Worm (Caenorhabditis elegans): ENCODE measurements around the gene cysl-1.
A peak's percentile ranks its signal among the peaks of the same experiment; 100 is the strongest.

cysl-1 gene

DNA sequence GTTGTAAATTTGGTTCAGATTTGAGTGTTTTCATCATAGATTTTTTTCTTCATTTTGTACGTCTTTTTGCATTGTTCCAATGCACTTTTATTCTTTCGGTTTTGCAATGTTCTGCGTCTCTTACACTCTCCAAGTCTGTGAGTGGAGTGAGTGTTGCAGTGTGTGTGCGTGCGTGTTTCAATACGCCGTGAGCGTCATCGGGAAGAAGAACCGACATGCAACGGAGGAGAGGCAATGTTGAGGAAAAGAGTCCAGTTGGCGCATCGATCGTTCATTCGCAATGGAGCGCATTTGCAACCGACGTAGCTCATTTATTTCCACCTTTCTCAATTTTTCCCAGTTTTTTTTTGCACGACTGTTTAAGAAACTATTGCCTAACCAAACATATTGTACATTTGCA, 4.2 kb upstream of the cysl-1 start, which contains the start of gene ZC506.1 (continued):
- TF ChIP-seq pag-3 (tag; optimal IDR thresholded peaks at IDR 0.05; ENCODE audit: borderline replicate concordance, insufficient read depth): no peak
- peak; percentile 86 to 89 for TF ChIP-seq lin-35 (GFP tag; optimal IDR thresholded peaks at IDR 0.05)
- TF ChIP-seq efl-1 (optimal IDR thresholded peaks at IDR 0.05): peak; percentile 75 to 80
- peak; percentile 63 to 96 for TF ChIP-seq efl-1 (GFP tag; optimal IDR thresholded peaks at IDR 0.05 in 1 of 2)
- TF ChIP-seq ceh-63 (GFP tag; optimal IDR thresholded peaks at IDR 0.05): no peak
- peak; percentile 63 to 69 (median 67) for TF ChIP-seq dpl-1 (GFP tag; optimal IDR thresholded peaks at IDR 0.05)
- TF ChIP-seq nhr-11 (tag; optimal IDR thresholded peaks at IDR 0.05): peak; percentile 37
- TF ChIP-seq C04F5.9 (tag; optimal IDR thresholded peaks at IDR 0.05): peak; percentile 38
- TF ChIP-seq Y116A8C.19 (tag; optimal IDR thresholded peaks at IDR 0.05; ENCODE audit: borderline replicate concordance): no peak
- TF ChIP-seq unc-130 (tag; optimal IDR thresholded peaks at IDR 0.05): peak; percentile 91
- TF ChIP-seq unc-86 (tag; optimal IDR thresholded peaks at IDR 0.05): peak; percentile 94
- no peak for TF ChIP-seq sptf-1 (tag; optimal IDR thresholded peaks at IDR 0.05)
- peak; percentile 90 for TF ChIP-seq ztf-4 (tag; optimal IDR thresholded peaks at IDR 0.05)
- peak; percentile 98 for TF ChIP-seq nhr-20 (tag; optimal IDR thresholded peaks at IDR 0.05)
- no peak for TF ChIP-seq unc-30 (tag; optimal IDR thresholded peaks at IDR 0.05)
- peak; percentile 81 for TF ChIP-seq elt-2 (tag; optimal IDR thresholded peaks at IDR 0.05)
- peak; percentile 23 for TF ChIP-seq vab-15 (tag; optimal IDR thresholded peaks at IDR 0.05)
- TF ChIP-seq grh-1 (GFP tag; IDR thresholded peaks at IDR 0.05): peak; percentile 77
- TF ChIP-seq nhr-90 (tag; optimal IDR thresholded peaks at IDR 0.05; ENCODE audit: poor library complexity): peak; percentile 89
- peak; percentile 56 for TF ChIP-seq zip-4 (GFP tag; optimal IDR thresholded peaks at IDR 0.05)
- TF ChIP-seq sox-4 (tag; optimal IDR thresholded peaks at IDR 0.05): peak; percentile 73
- TF ChIP-seq jun-1 (tag; optimal IDR thresholded peaks at IDR 0.05): peak; percentile 93
- no peak for TF ChIP-seq ama-1 (optimal IDR thresholded peaks at IDR 0.05)
- TF ChIP-seq mep-1 (tag; optimal IDR thresholded peaks at IDR 0.05): peak; percentile 97
- TF ChIP-seq nhr-77 (tag; optimal IDR thresholded peaks at IDR 0.05): peak; percentile 96
- peak; percentile 93 for TF ChIP-seq rnt-1 (tag; optimal IDR thresholded peaks at IDR 0.05)
- no peak for TF ChIP-seq efl-3 (GFP tag; optimal IDR thresholded peaks at IDR 0.05)
- TF ChIP-seq hlh-4 (tag; optimal IDR thresholded peaks at IDR 0.05): no peak
- TF ChIP-seq aly-2 (tag; optimal IDR thresholded peaks at IDR 0.05): peak; percentile 58
- peak; percentile 71 for TF ChIP-seq snpc-4 (tag; optimal IDR thresholded peaks at IDR 0.05)
- peak; percentile 86 to 93 for TF ChIP-seq lsy-2 (tag; optimal IDR thresholded peaks at IDR 0.05)
- no peak for TF ChIP-seq ces-1 (GFP tag; optimal IDR thresholded peaks at IDR 0.05)
- peak; percentile 99 for TF ChIP-seq lin-14 (GFP tag; optimal IDR thresholded peaks at IDR 0.05)
- peak; percentile 87 for TF ChIP-seq egl-13 (tag; optimal IDR thresholded peaks at IDR 0.05)
- no peak for TF ChIP-seq nhr-12 (tag; optimal IDR thresholded peaks at IDR 0.05)
- peak; percentile 88 for TF ChIP-seq fos-1 (tag; optimal IDR thresholded peaks at IDR 0.05)

ce11 chrX:9957449-9957848, 3.1 kb upstream of the cysl-1 start:
- no peak for TF ChIP-seq ama-1 (optimal IDR thresholded peaks at IDR 0.05)
- peak; percentile 35 for TF ChIP-seq dsc-1 (tag; optimal IDR thresholded peaks at IDR 0.05)
- peak; percentile 72 for TF ChIP-seq nhr-19 (GFP tag; conservative IDR thresholded peaks at IDR 0.05)
- TF ChIP-seq fos-1 (tag; optimal IDR thresholded peaks at IDR 0.05): no peak
- TF ChIP-seq sox-4 (tag; optimal IDR thresholded peaks at IDR 0.05): peak; percentile 1
- no peak for TF ChIP-seq snpc-4 (tag; optimal IDR thresholded peaks at IDR 0.05)
- peak; percentile 47 for TF ChIP-seq nhr-47 (tag; optimal IDR thresholded peaks at IDR 0.05)
- TF ChIP-seq ces-1 (GFP tag; optimal IDR thresholded peaks at IDR 0.05): no peak
- peak; percentile 53 for TF ChIP-seq nhr-71 (tag; optimal IDR thresholded peaks at IDR 0.05)
- no peak for TF ChIP-seq unc-62 (GFP tag; optimal IDR thresholded peaks at IDR 0.05)
- peak; percentile 81 for TF ChIP-seq fkh-8 (tag; optimal IDR thresholded peaks at IDR 0.05)

All from whole organism, L1 larva.